Worm (Caenorhabditis elegans) whole organism, young adult: ENCODE results near the gene smc-6.
A peak's percentile ranks its signal among the peaks of the same experiment; 100 is the strongest.

Source experiments
- B0019.2 ChIP-seq: fragments of 200-800 bp; sonication (Bioruptor generic); conservative IDR thresholded peaks from 2 replicates; pipeline ENCODE4 v1.3.6; 2022; ENCODE audit warnings: missing genetic modification reagents, missing genetic modification characterization, missing compliant biosample characterization
- B0261.1 ChIP-seq: sonication (generic microtip); optimal IDR thresholded peaks from 2 replicates; lab custom pipeline; 2016; ENCODE audit warnings: mild to moderate bottlenecking, missing genetic modification characterization, moderate library complexity, missing compliant biosample characterization
- B0336.3 ChIP-seq: fragments of 200-800 bp; sonication (Bioruptor generic); IDR thresholded peaks from 2 replicates; pipeline ENCODE4 v1.3.6; 2022; ENCODE audit warnings: missing genetic modification characterization, missing compliant biosample characterization
- F10E7.11 ChIP-seq: sonication (generic microtip); optimal IDR thresholded peaks from 2 replicates; lab custom pipeline; 2017; ENCODE audit warnings: mild to moderate bottlenecking, missing genetic modification characterization, moderate library complexity, missing compliant biosample characterization
- F23B12.7 ChIP-seq: sonication (generic microtip); optimal IDR thresholded peaks from 2 replicates; lab custom pipeline; 2017; ENCODE audit warnings: missing genetic modification characterization, mild to moderate bottlenecking, missing compliant biosample characterization, antibody characterized with exemption, moderate library complexity; ENCODE audit not compliant: insufficient read depth
- F57A8.1 ChIP-seq: fragments of 200-800 bp; sonication (Bioruptor generic); optimal IDR thresholded peaks from 2 replicates; lab custom pipeline; 2018; ENCODE audit warnings: mild to moderate bottlenecking, missing genetic modification characterization, moderate library complexity, missing compliant biosample characterization
- K11D2.4 ChIP-seq: fragments of 200-800 bp; sonication (Bioruptor generic); IDR thresholded peaks from 2 replicates; pipeline ENCODE4 v1.3.6; 2022; ENCODE audit warnings: missing genetic modification reagents, missing genetic modification characterization, missing compliant biosample characterization
- K12H6.12 ChIP-seq: fragments of 200-800 bp; sonication (Bioruptor generic); optimal IDR thresholded peaks from 2 replicates; lab custom pipeline; 2018; ENCODE audit warnings: mild to moderate bottlenecking, missing genetic modification characterization, missing compliant biosample characterization
- T07F8.4 ChIP-seq: sonication (generic microtip); optimal IDR thresholded peaks from 2 replicates; lab custom pipeline; 2016; ENCODE audit warnings: mild to moderate bottlenecking, missing genetic modification characterization, moderate library complexity, missing compliant biosample characterization
- Y53G8AR.9 ChIP-seq: fragments of 200-800 bp; sonication (Bioruptor generic); conservative IDR thresholded peaks from 2 replicates; pipeline ENCODE4 v1.3.6; 2022; ENCODE audit warnings: missing genetic modification reagents, missing genetic modification characterization, missing compliant biosample characterization
- Y56A3A.18 ChIP-seq: fragments of 200-800 bp; sonication (Bioruptor generic); IDR thresholded peaks from 2 replicates; pipeline ENCODE4 v1.3.6; 2022; ENCODE audit warnings: missing genetic modification reagents, missing genetic modification characterization, missing compliant biosample characterization
- Y79H2A.3 ChIP-seq: fragments of 200-800 bp; sonication (Bioruptor generic); conservative IDR thresholded peaks from 2 replicates; pipeline ENCODE4 v1.3.6; 2022; ENCODE audit warnings: missing genetic modification reagents, missing genetic modification characterization, missing compliant biosample characterization
- Y95B8A.8 ChIP-seq: fragments of 200-800 bp; sonication (Bioruptor generic); IDR thresholded peaks from 2 replicates; pipeline ENCODE4 v1.3.6; 2022; ENCODE audit warnings: missing genetic modification reagents, missing genetic modification characterization, missing compliant biosample characterization
- akir-1 ChIP-seq: fragments of 200-800 bp; sonication (Bioruptor generic); optimal IDR thresholded peaks from 2 replicates; lab custom pipeline; 2018; ENCODE audit warnings: mild to moderate bottlenecking, missing genetic modification characterization, moderate library complexity, missing compliant biosample characterization
- ama-1 ChIP-seq, 3 experiments: fragments of 150-350 bp in 1 of 3; sonication (generic microtip) in 2 of 3; optimal IDR thresholded peaks; 2 replicates each; lab custom pipeline; 2014 to 2018; ENCODE audit warnings: missing biosample characterization in 2 of 3, missing genetic modification characterization in 2 of 3, missing genetic modification reagents in 2 of 3
- athp-1 ChIP-seq: sonication (generic microtip); optimal IDR thresholded peaks from 2 replicates; lab custom pipeline; 2017; ENCODE audit warnings: mild to moderate bottlenecking, missing genetic modification characterization, missing compliant biosample characterization
- attf-6 ChIP-seq: fragments of 200-800 bp; sonication (Bioruptor generic); IDR thresholded peaks from 2 replicates; pipeline ENCODE4 v1.3.6; 2022; ENCODE audit warnings: missing genetic modification reagents, missing genetic modification characterization, missing compliant biosample characterization
- cebp-1 ChIP-seq, 2 experiments: fragments of 200-800 bp in 1 of 2; sonication (Bioruptor generic) in 1 of 2; sonication (generic microtip) in 1 of 2; IDR thresholded peaks in 1 of 2; optimal IDR thresholded peaks in 1 of 2; 2 replicates each; pipeline versions ENCODE4 v1.3.6 to Lab custom; 2017 to 2022; ENCODE audit warnings: missing compliant biosample characterization in 2 of 2, missing genetic modification characterization in 2 of 2, mild to moderate bottlenecking in 1 of 2, missing genetic modification reagents in 1 of 2, moderate library complexity in 1 of 2
- cebp-2 ChIP-seq: fragments of 200-800 bp; sonication (Bioruptor generic); IDR thresholded peaks from 2 replicates; pipeline ENCODE4 v1.3.6; 2022; ENCODE audit warnings: missing genetic modification characterization, missing compliant biosample characterization
- ceh-100 ChIP-seq: fragments of 200-800 bp; sonication (Bioruptor generic); IDR thresholded peaks from 2 replicates; pipeline ENCODE4 v1.3.6; 2022; ENCODE audit warnings: missing genetic modification reagents, missing genetic modification characterization, missing compliant biosample characterization
- ceh-58 ChIP-seq: fragments of 200-800 bp; sonication (Bioruptor generic); IDR thresholded peaks from 2 replicates; pipeline ENCODE4 v1.3.6; 2022; ENCODE audit warnings: missing genetic modification characterization, missing compliant biosample characterization
- chd-7 ChIP-seq: sonication (generic microtip); optimal IDR thresholded peaks from 2 replicates; lab custom pipeline; 2016; ENCODE audit warnings: mild to moderate bottlenecking, missing genetic modification characterization, moderate library complexity, missing compliant biosample characterization
- egrh-3 ChIP-seq: fragments of 200-800 bp; sonication (Bioruptor generic); IDR thresholded peaks from 2 replicates; pipeline ENCODE4 v1.3.6; 2022; ENCODE audit warnings: missing genetic modification reagents, missing genetic modification characterization, missing compliant biosample characterization
- ekl-4 ChIP-seq: fragments of 200-800 bp; sonication (Bioruptor generic); IDR thresholded peaks from 2 replicates; pipeline ENCODE4 v1.3.6; 2022; ENCODE audit warnings: missing genetic modification reagents, missing genetic modification characterization, missing compliant biosample characterization
- fkh-3 ChIP-seq: sonication (generic microtip); optimal IDR thresholded peaks from 2 replicates; lab custom pipeline; 2016; ENCODE audit warnings: mild to moderate bottlenecking, missing genetic modification characterization, missing compliant biosample characterization
- gei-17 ChIP-seq: fragments of 200-800 bp; sonication (Bioruptor generic); optimal IDR thresholded peaks from 2 replicates; lab custom pipeline; 2018; ENCODE audit warnings: mild to moderate bottlenecking, missing genetic modification characterization, missing compliant biosample characterization
- him-1 ChIP-seq: sonication (generic microtip); optimal IDR thresholded peaks from 2 replicates; lab custom pipeline; 2016; ENCODE audit warnings: missing genotype, missing genetic modification reagents, missing genetic modification characterization, missing compliant biosample characterization
- hlh-12 ChIP-seq: sonication (generic microtip); optimal IDR thresholded peaks from 2 replicates; lab custom pipeline; 2016; ENCODE audit warnings: missing genetic modification characterization, missing compliant biosample characterization
- hmg-1.2 ChIP-seq: fragments of 200-800 bp; sonication (Bioruptor generic); IDR thresholded peaks from 2 replicates; pipeline ENCODE4 v1.3.6; 2022; ENCODE audit warnings: missing genetic modification reagents, missing genetic modification characterization, missing compliant biosample characterization
- hmg-20 ChIP-seq: fragments of 200-800 bp; sonication (Bioruptor generic); IDR thresholded peaks from 2 replicates; pipeline ENCODE4 v1.3.6; 2022; ENCODE audit warnings: missing genetic modification reagents, missing genetic modification characterization, missing compliant biosample characterization
- lin-26 ChIP-seq: fragments of 200-800 bp; sonication (Bioruptor generic); IDR thresholded peaks from 2 replicates; pipeline ENCODE4 v1.3.6; 2022; ENCODE audit warnings: missing genetic modification reagents, missing genetic modification characterization, missing compliant biosample characterization
- lin-35 ChIP-seq, 3 experiments: fragments of 150-350 bp in 2 of 3; sonication (generic microtip) in 1 of 3; optimal IDR thresholded peaks; 2 replicates each; lab custom pipeline; 2014 to 2018; ENCODE audit warnings: missing biosample characterization in 3 of 3, missing genetic modification characterization in 3 of 3, missing genetic modification reagents in 3 of 3
- lin-40 ChIP-seq: sonication (generic microtip); optimal IDR thresholded peaks from 2 replicates; lab custom pipeline; 2016; ENCODE audit warnings: missing genetic modification characterization, mild to moderate bottlenecking, missing compliant biosample characterization, missing genotype, missing genetic modification reagents
- lsl-1 ChIP-seq: fragments of 200-800 bp; sonication (Bioruptor generic); optimal IDR thresholded peaks from 2 replicates; lab custom pipeline; 2018; ENCODE audit warnings: mild to moderate bottlenecking, missing genetic modification characterization, moderate library complexity, missing compliant biosample characterization
- mxl-1 ChIP-seq: sonication (generic microtip); optimal IDR thresholded peaks from 2 replicates; lab custom pipeline; 2016; ENCODE audit warnings: missing genetic modification characterization, missing compliant biosample characterization
- nfya-1 ChIP-seq: sonication (generic microtip); optimal IDR thresholded peaks from 2 replicates; lab custom pipeline; 2017; ENCODE audit warnings: antibody characterized with exemption, missing compliant biosample characterization, missing genetic modification characterization, borderline replicate concordance; ENCODE audit not compliant: insufficient read depth
- nfyb-1 ChIP-seq: fragments of 200-800 bp; sonication (Bioruptor generic); IDR thresholded peaks from 2 replicates; pipeline ENCODE4 v1.3.6; 2022; ENCODE audit warnings: missing genetic modification reagents, missing genetic modification characterization, missing compliant biosample characterization
- nhr-120 ChIP-seq: fragments of 200-800 bp; sonication (Bioruptor generic); IDR thresholded peaks from 2 replicates; pipeline ENCODE4 v1.3.6; 2022; ENCODE audit warnings: missing genetic modification characterization, missing compliant biosample characterization
- pha-4 ChIP-seq: fragments of 150-350 bp; sonication (generic microtip); optimal IDR thresholded peaks from 2 replicates; lab custom pipeline; 2014; ENCODE audit warnings: missing biosample characterization, missing genetic modification reagents, missing genetic modification characterization
- rpc-1 ChIP-seq, 2 experiments: fragments of 150-350 bp in 1 of 2; sonication (generic microtip) in 1 of 2; optimal IDR thresholded peaks; 2 replicates each; lab custom pipeline; 2014 to 2018; ENCODE audit warnings: missing biosample characterization in 1 of 2, missing genetic modification characterization in 1 of 2, missing genetic modification reagents in 1 of 2, missing genotype in 1 of 2
- somi-1 ChIP-seq: fragments of 200-800 bp; sonication (Bioruptor generic); optimal IDR thresholded peaks from 2 replicates; lab custom pipeline; 2018; ENCODE audit warnings: mild to moderate bottlenecking, missing genetic modification characterization, missing compliant biosample characterization
- sptf-2 ChIP-seq: fragments of 200-800 bp; sonication (Bioruptor generic); optimal IDR thresholded peaks from 2 replicates; lab custom pipeline; 2018; ENCODE audit warnings: mild to moderate bottlenecking, missing genetic modification characterization, missing compliant biosample characterization
- tlf-1 ChIP-seq: fragments of 200-800 bp; sonication (Bioruptor generic); optimal IDR thresholded peaks from 2 replicates; lab custom pipeline; 2018; ENCODE audit warnings: mild to moderate bottlenecking, missing genetic modification characterization, missing compliant biosample characterization
- unc-62 ChIP-seq: fragments of 150-350 bp; optimal IDR thresholded peaks from 2 replicates; lab custom pipeline; 2014; ENCODE audit warnings: missing biosample characterization, missing genetic modification reagents, missing genetic modification characterization
- ztf-18 ChIP-seq: sonication (generic microtip); optimal IDR thresholded peaks from 2 replicates; lab custom pipeline; 2016; ENCODE audit warnings: missing genotype, mild to moderate bottlenecking, missing genetic modification characterization, missing compliant biosample characterization
- ztf-25 ChIP-seq: fragments of 200-800 bp; sonication (Bioruptor generic); IDR thresholded peaks from 2 replicates; pipeline ENCODE4 v1.3.6; 2022; ENCODE audit warnings: missing genetic modification reagents, missing genetic modification characterization, missing compliant biosample characterization
- ztf-26 ChIP-seq: sonication (generic microtip); optimal IDR thresholded peaks from 2 replicates; lab custom pipeline; 2017; ENCODE audit warnings: missing genetic modification characterization, missing compliant biosample characterization

Gene smc-6

ce11 chrII:11537115-11537514 is 41.4 kb upstream of the smc-6 start:
- TF ChIP-seq ztf-26 (no peak), Y53G8AR.9 (0 out of 2 replicates have a peak, but pooled peaks have one; percentile 68), chd-7 (tag; lab: Kevin White, UChicago) (no peak), ama-1 (optimal IDR thresholded peaks at IDR 0.05; lab: Kevin White, UChicago) (no peak), ama-1 (GFP tag; optimal IDR thresholded peaks at IDR 0.05; lab: Kevin White, UChicago) (no peak), lin-26 (GFP tag; lab: Robert Waterston, UW) (no peak), hmg-20 (GFP tag; lab: Robert Waterston, UW) (no peak), F23B12.7 (tag; lab: Kevin White, UChicago) (no peak), attf-6 (GFP tag; lab: Robert Waterston, UW) (0 out of 2 replicates have a peak, but pooled peaks have one; percentile 54), B0019.2 (peak; percentile 28; the same call in 1 of the 2 replicates), pha-4 (tag; lab: Kevin White, UChicago) (no peak), ekl-4 (GFP tag; lab: Robert Waterston, UW) (peak; percentile 64), him-1 (tag; lab: Kevin White, UChicago) (peak; percentile 30), ztf-25 (GFP tag; lab: Robert Waterston, UW) (no peak), hlh-12 (tag; lab: Kevin White, UChicago) (no peak), F10E7.11 (tag; lab: Kevin White, UChicago) (no peak), ceh-100 (peak; percentile 84), egrh-3 (GFP tag; lab: Robert Waterston, UW) (peak; percentile 82), unc-62 (no peak), Y79H2A.3 (GFP tag; lab: Robert Waterston, UW) (no peak), cebp-2 (GFP tag; lab: Robert Waterston, UW) (no peak), cebp-1 (GFP tag; IDR thresholded peaks at IDR 0.05; lab: Robert Waterston, UW) (0 out of 2 replicates have a peak, but pooled peaks have one; percentile 27), cebp-1 (tag; optimal IDR thresholded peaks at IDR 0.05; lab: Kevin White, UChicago) (no peak), T07F8.4 (tag; lab: Kevin White, UChicago) (no peak), nfya-1 (no peak), Y56A3A.18 (GFP tag; lab: Robert Waterston, UW) (no peak), rpc-1 (optimal IDR thresholded peaks at IDR 0.05; lab: Kevin White, UChicago) (no peak), rpc-1 (tag; optimal IDR thresholded peaks at IDR 0.05; lab: Kevin White, UChicago) (no peak), tlf-1 (GFP tag; lab: Kevin White, UChicago) (peak; percentile 81), athp-1 (tag; lab: Kevin White, UChicago) (peak; percentile 40), ztf-18 (peak; percentile 2), nfyb-1 (GFP tag; lab: Robert Waterston, UW) (no peak), F57A8.1 (GFP tag; lab: Kevin White, UChicago) (no peak), lsl-1 (peak; percentile 80), ceh-58 (GFP tag; lab: Robert Waterston, UW) (0 out of 2 replicates have a peak, but pooled peaks have one; percentile 20), gei-17 (GFP tag; lab: Kevin White, UChicago) (no peak), nhr-120 (GFP tag; lab: Robert Waterston, UW) (no peak), B0336.3 (GFP tag; lab: Robert Waterston, UW) (peak; percentile 71), lin-40 (tag; lab: Kevin White, UChicago) (no peak), Y95B8A.8 (GFP tag; lab: Robert Waterston, UW) (peak; percentile 81; the same call in 1 of the 2 replicates), somi-1 (GFP tag; lab: Kevin White, UChicago) (no peak), fkh-3 (tag; lab: Kevin White, UChicago) (no peak), K12H6.12 (tag; lab: Kevin White, UChicago) (no peak), K11D2.4 (GFP tag; lab: Robert Waterston, UW) (no peak), B0261.1 (tag; lab: Kevin White, UChicago) (no peak), akir-1 (GFP tag; lab: Kevin White, UChicago) (no peak), lin-35 (GFP tag; optimal IDR thresholded peaks at IDR 0.05; lab: Kevin White, UChicago) (peak in 2 of 3 experiments; percentile 38 to 44), hmg-1.2 (GFP tag; lab: Robert Waterston, UW) (peak; percentile 92), sptf-2 (GFP tag; lab: Kevin White, UChicago) (no peak), mxl-1 (tag; lab: Kevin White, UChicago) (no peak)
